Worm (Caenorhabditis elegans): ENCODE measurements around the gene nrde-1.

Gene nrde-1

ce11 chrIII:3664224-3664623 is 49.0 kb upstream of the nrde-1 start, which contains the start of gene C46F11.4 (continued):
- TF ChIP-seq sup-37 (GFP tag; optimal IDR thresholded peaks at IDR 0.05) (no peak), alr-1 (tag; optimal IDR thresholded peaks at IDR 0.05; ENCODE audit: borderline replicate concordance) (no peak), aly-2 (tag; optimal IDR thresholded peaks at IDR 0.05) (no peak), lin-35 (GFP tag; optimal IDR thresholded peaks at IDR 0.05) (peak in 1 of 2 experiments; percentile 50), nhr-85 (tag) (peak; percentile 41), unc-130 (tag; optimal IDR thresholded peaks at IDR 0.05) (peak; percentile 23), swsn-7 (tag; optimal IDR thresholded peaks at IDR 0.05) (peak; percentile 49), snu-23 (GFP tag; optimal IDR thresholded peaks at IDR 0.05) (peak; percentile 65), ztf-4 (tag; optimal IDR thresholded peaks at IDR 0.05) (no peak), tlp-1 (tag; optimal IDR thresholded peaks at IDR 0.05) (no peak), fkh-10 (GFP tag; optimal IDR thresholded peaks at IDR 0.05) (no peak), nhr-84 (tag; optimal IDR thresholded peaks at IDR 0.05) (no peak), unc-62 (GFP tag; optimal IDR thresholded peaks at IDR 0.05) (no peak), blmp-1 (tag; optimal IDR thresholded peaks at IDR 0.05) (peak; percentile 3), ceh-63 (GFP tag; optimal IDR thresholded peaks at IDR 0.05) (no peak), nhr-28 (tag; optimal IDR thresholded peaks at IDR 0.05) (no peak), pax-3 (tag; optimal IDR thresholded peaks at IDR 0.05) (no peak), ceh-82 (tag; optimal IDR thresholded peaks at IDR 0.05) (peak; percentile 4 to 47 (median 33)), hpl-2 (GFP tag; optimal IDR thresholded peaks at IDR 0.05) (no peak), skn-1 (tag; optimal IDR thresholded peaks at IDR 0.05) (peak; percentile 25), pag-3 (tag; optimal IDR thresholded peaks at IDR 0.05; ENCODE audit: borderline replicate concordance, insufficient read depth) (no peak), zag-1 (tag; optimal IDR thresholded peaks at IDR 0.05) (no peak), Y116A8C.19 (tag; optimal IDR thresholded peaks at IDR 0.05; ENCODE audit: borderline replicate concordance) (no peak), irx-1 (tag; optimal IDR thresholded peaks at IDR 0.05) (no peak), isw-1 (GFP tag; IDR thresholded peaks at IDR 0.05) (no peak), xbp-1 (tag; optimal IDR thresholded peaks at IDR 0.05) (peak; percentile 44), unc-30 (tag; optimal IDR thresholded peaks at IDR 0.05) (no peak), rnt-1 (tag; optimal IDR thresholded peaks at IDR 0.05) (no peak), hlh-17 (GFP tag; optimal IDR thresholded peaks at IDR 0.05; ENCODE audit: borderline replicate concordance) (no peak), ceh-8 (GFP tag; optimal IDR thresholded peaks at IDR 0.05) (no peak), zip-4 (GFP tag; optimal IDR thresholded peaks at IDR 0.05) (no peak), lin-13 (GFP tag; optimal IDR thresholded peaks at IDR 0.05) (no peak), C04F5.9 (tag; optimal IDR thresholded peaks at IDR 0.05) (no peak), nhr-20 (tag; optimal IDR thresholded peaks at IDR 0.05) (peak; percentile 54)

- TF ChIP-seq sox-4 (tag; optimal IDR thresholded peaks at IDR 0.05): no peak
- TF ChIP-seq ztf-4 (tag; optimal IDR thresholded peaks at IDR 0.05): no peak
- TF ChIP-seq lir-3 (tag; optimal IDR thresholded peaks at IDR 0.05; ENCODE audit: poor library complexity): no peak
- TF ChIP-seq lin-15B (tag; optimal IDR thresholded peaks at IDR 0.05): no peak
- no peak for TF ChIP-seq nhr-28 (tag; optimal IDR thresholded peaks at IDR 0.05)
- no peak for TF ChIP-seq fos-1 (tag; optimal IDR thresholded peaks at IDR 0.05)
- TF ChIP-seq C16A3.4 (tag; optimal IDR thresholded peaks at IDR 0.05): no peak
- TF ChIP-seq irx-1 (tag; optimal IDR thresholded peaks at IDR 0.05): no peak
- TF ChIP-seq unc-98 (GFP tag; IDR thresholded peaks at IDR 0.05): no peak
- no peak for TF ChIP-seq aly-2 (tag; optimal IDR thresholded peaks at IDR 0.05)
- no peak for TF ChIP-seq tbx-2 (tag; optimal IDR thresholded peaks at IDR 0.05)
- no peak for TF ChIP-seq efl-1 (optimal IDR thresholded peaks at IDR 0.05)
- TF ChIP-seq efl-1 (GFP tag; optimal IDR thresholded peaks at IDR 0.05 in 1 of 2): no peak
- no peak for TF ChIP-seq fkh-8 (tag; optimal IDR thresholded peaks at IDR 0.05)
- TF ChIP-seq nhr-85 (tag): no peak
- TF ChIP-seq ets-5 (GFP tag; IDR thresholded peaks at IDR 0.05): no peak
Observed at ce11 chrIII:3670336-3670735, 42.9 kb upstream of the nrde-1 start, which contains the start of gene C46F11.6. Gene C46F11.6 (minus strand): TSS chrIII:3670436.
